Worm (Caenorhabditis elegans): ENCODE results near the gene C50B6.9.

DNA sequence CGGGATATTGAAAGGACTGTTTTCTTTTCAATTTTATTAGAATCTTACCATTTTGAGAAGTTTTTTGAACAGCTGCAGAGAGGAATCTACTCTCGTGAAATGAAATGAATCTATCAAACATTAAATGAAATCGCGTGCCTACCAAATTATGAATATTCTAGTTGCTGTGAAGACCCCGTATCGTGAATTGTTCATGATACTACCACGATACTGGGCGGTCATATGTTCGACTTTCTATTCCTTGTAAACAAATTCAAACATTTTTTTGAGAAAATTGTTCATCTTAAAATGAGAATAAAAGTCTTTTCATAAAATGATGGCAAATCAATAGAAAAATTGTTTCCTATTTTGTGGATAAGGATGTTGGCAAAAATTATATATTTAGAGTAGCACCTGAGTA, 49.6 kb downstream of the C50B6.9 start, which contains the start of gene gcy-34:
- TF ChIP-seq ama-1 (optimal IDR thresholded peaks at IDR 0.05): no peak
- TF ChIP-seq ets-4 (tag; optimal IDR thresholded peaks at IDR 0.05): no peak
- TF ChIP-seq nhr-11 (tag; optimal IDR thresholded peaks at IDR 0.05): no peak
- no peak for TF ChIP-seq pqm-1 (tag; optimal IDR thresholded peaks at IDR 0.05)
- no peak for TF ChIP-seq pha-4 (tag; optimal IDR thresholded peaks at IDR 0.05)
- TF ChIP-seq tbx-7 (tag; optimal IDR thresholded peaks at IDR 0.05): no peak
- no peak for TF ChIP-seq ceh-31 (tag; optimal IDR thresholded peaks at IDR 0.05)
- no peak for TF ChIP-seq unc-3 (GFP tag; conservative IDR thresholded peaks at IDR 0.05)
- no peak for TF ChIP-seq unc-3 (tag; optimal IDR thresholded peaks at IDR 0.05)

Measured in whole organism, late embryonic.